Fruit fly (Drosophila melanogaster): ENCODE results near the gene CG4686.

CG4686 gene

dm6 chr3R:19847591-19848256 lies 16.6 kb upstream of the CG4686 start (continued):
- TF ChIP-seq CG17912 (GFP tag; optimal IDR thresholded peaks at IDR 0.05) (peak; percentile 71), CG14860 (GFP tag; IDR thresholded peaks at IDR 0.05; ENCODE audit: partially characterized antibody) (no peak), CG6813 (GFP tag; optimal IDR thresholded peaks at IDR 0.05) (peak; percentile 70), Sox102F (GFP tag; optimal IDR thresholded peaks at IDR 0.05) (no peak), Dll (GFP tag; IDR thresholded peaks at IDR 0.05; ENCODE audit: partially characterized antibody) (no peak), CG14441 (GFP tag; IDR thresholded peaks at IDR 0.05) (no peak), fd102C (GFP tag; optimal IDR thresholded peaks at IDR 0.05) (no peak), CG7372 (GFP tag; IDR thresholded peaks at IDR 0.05) (no peak), gro (GFP tag; optimal IDR thresholded peaks at IDR 0.05) (no peak), inv (GFP tag; IDR thresholded peaks at IDR 0.05; ENCODE audit: partially characterized antibody) (no peak), ttk (GFP tag; IDR thresholded peaks at IDR 0.05) (no peak), sug (tag; optimal IDR thresholded peaks at IDR 0.05) (peak; percentile 87), CG13775 (GFP tag; optimal IDR thresholded peaks at IDR 0.05) (no peak), chinmo (GFP tag; IDR thresholded peaks at IDR 0.05; ENCODE audit: partially characterized antibody) (peak; percentile 98), CG11560 (tag; IDR thresholded peaks at IDR 0.05) (no peak), Sin3A (optimal IDR thresholded peaks at IDR 0.05) (no peak), NC2β (GFP tag; optimal IDR thresholded peaks at IDR 0.05) (peak; percentile 31), sob (GFP tag; IDR thresholded peaks at IDR 0.05) (peak; percentile 44; the same call in 1 of the 2 replicates), hkb (optimal IDR thresholded peaks at IDR 0.05) (no peak), hkb (GFP tag; IDR thresholded peaks at IDR 0.05) (peak; percentile 47), ham (GFP tag; IDR thresholded peaks at IDR 0.05) (no peak), hbn (GFP tag; IDR thresholded peaks at IDR 0.05; ENCODE audit: partially characterized antibody) (no peak), CG1024 (GFP tag; IDR thresholded peaks at IDR 0.05) (no peak), Tbp (GFP tag; optimal IDR thresholded peaks at IDR 0.05) (no peak), CG4282 (GFP tag; optimal IDR thresholded peaks at IDR 0.05) (no peak), CG13287 (GFP tag; IDR thresholded peaks at IDR 0.05; ENCODE audit: partially characterized antibody) (peak; percentile 25), CTCF (GFP tag; optimal IDR thresholded peaks at IDR 0.05) (no peak), unpg (GFP tag; optimal IDR thresholded peaks at IDR 0.05) (peak; percentile 53), CG15269 (tag; optimal IDR thresholded peaks at IDR 0.05) (peak; percentile 51), tup (GFP tag; optimal IDR thresholded peaks at IDR 0.05) (no peak), CG8359 (GFP tag; optimal IDR thresholded peaks at IDR 0.05; ENCODE audit: borderline replicate concordance) (no peak), Ptx1 (GFP tag; IDR thresholded peaks at IDR 0.05) (no peak), ara (GFP tag; IDR thresholded peaks at IDR 0.05) (peak; percentile 8; the same call in 1 of the 2 replicates), CG14710 (tag; optimal IDR thresholded peaks at IDR 0.05) (peak; percentile 16), sisA (GFP tag; IDR thresholded peaks at IDR 0.05) (no peak), ftz-f1 (GFP tag; optimal IDR thresholded peaks at IDR 0.05) (peak; percentile 89), cad (GFP tag; optimal IDR thresholded peaks at IDR 0.05) (no peak), wor (GFP tag; IDR thresholded peaks at IDR 0.05) (no peak), cg (GFP tag; optimal IDR thresholded peaks at IDR 0.05) (no peak), psq (GFP tag; optimal IDR thresholded peaks at IDR 0.05) (peak; percentile 75), ab (GFP tag; optimal IDR thresholded peaks at IDR 0.05) (no peak), bcd (GFP tag; optimal IDR thresholded peaks at IDR 0.05) (no peak), so (GFP tag; IDR thresholded peaks at IDR 0.05) (peak; percentile 48; the same call in 1 of the 3 replicates), HLH3B (GFP tag; IDR thresholded peaks at IDR 0.05) (peak; percentile 57; the same call in 1 of the 2 replicates), CG3065 (GFP tag; optimal IDR thresholded peaks at IDR 0.05) (no peak), Spps (tag; optimal IDR thresholded peaks at IDR 0.05) (no peak), gem (tag; optimal IDR thresholded peaks at IDR 0.05) (no peak), ken (GFP tag; IDR thresholded peaks at IDR 0.05) (no peak), gt (GFP tag; IDR thresholded peaks at IDR 0.05) (no peak), CG6791 (GFP tag; IDR thresholded peaks at IDR 0.05; ENCODE audit: partially characterized antibody) (no peak), CG1603 (tag; optimal IDR thresholded peaks at IDR 0.05) (no peak)

Data from whole organism, embryonic.